Fruit fly (Drosophila melanogaster): ENCODE results near the gene fy.

The fy gene

DNA sequence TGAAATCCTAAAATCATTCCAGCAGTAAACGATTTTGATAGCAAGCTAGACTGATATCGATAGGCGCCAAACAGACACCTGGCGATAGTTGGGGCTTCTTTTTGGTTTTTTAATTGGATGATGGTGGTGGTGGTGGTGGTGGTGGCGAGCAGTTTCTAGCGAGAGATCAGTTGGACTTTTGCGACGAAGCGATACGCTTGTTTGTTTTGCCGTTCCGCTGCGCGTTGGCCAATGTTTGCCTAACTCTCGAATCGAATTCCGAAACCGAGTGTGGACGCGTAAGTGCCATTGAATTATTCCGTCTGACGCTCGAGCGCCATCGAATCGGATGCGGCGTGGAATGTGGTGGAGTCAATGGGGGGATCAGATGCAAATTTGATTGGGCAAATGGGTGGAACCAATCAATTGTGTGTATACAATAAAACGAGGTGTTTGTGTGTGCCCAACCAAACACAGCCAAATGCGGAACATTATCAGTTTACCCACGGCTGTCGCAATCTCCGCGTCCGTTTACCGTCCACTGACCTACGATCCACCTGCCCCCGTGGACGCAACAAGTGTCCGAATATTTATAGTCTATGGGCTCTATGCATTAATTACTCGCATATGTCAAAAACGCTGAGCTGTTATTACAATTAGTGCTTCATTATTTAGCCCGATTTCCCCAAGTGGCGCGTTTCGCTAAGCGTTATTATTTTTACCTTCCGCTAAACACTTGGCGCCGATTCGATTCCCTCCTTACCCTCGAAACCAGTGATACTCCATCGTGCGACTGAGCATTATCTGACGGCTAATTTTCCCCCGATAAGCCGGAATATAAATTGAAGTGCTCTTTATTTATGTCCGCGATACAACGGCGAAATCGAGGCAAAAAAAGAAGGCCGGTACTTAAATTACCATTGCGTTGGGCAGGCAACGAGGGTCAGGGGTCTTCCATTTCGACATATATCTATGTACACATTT, 32.4 kb downstream of the fy start, which contains the start of gene CG17292 (continued):
- TF ChIP-seq seq (GFP tag; IDR thresholded peaks at IDR 0.05) (peak; percentile 43; the same call in 1 of the 2 replicates), CG7372 (GFP tag; IDR thresholded peaks at IDR 0.05) (peak; percentile 43; the same call in 1 of the 2 replicates), B-H1 (GFP tag; IDR thresholded peaks at IDR 0.05) (no peak; the same call in 2 of the 3 replicates), hb (GFP tag; IDR thresholded peaks at IDR 0.05; ENCODE audit: partially characterized antibody) (peak; percentile 84), ranshi (GFP tag; IDR thresholded peaks at IDR 0.05) (peak; percentile 58; the same call in 1 of the 2 replicates), ERR (GFP tag; optimal IDR thresholded peaks at IDR 0.05) (peak; percentile 6), Fer3 (tag; optimal IDR thresholded peaks at IDR 0.05) (peak; percentile 30), ci (GFP tag; IDR thresholded peaks at IDR 0.05) (peak; percentile 84), ssp (GFP tag; IDR thresholded peaks at IDR 0.05) (peak; percentile 14; the same call in 1 of the 2 replicates), Rfx (GFP tag; IDR thresholded peaks at IDR 0.05) (peak; percentile 82), Adf1 (GFP tag; IDR thresholded peaks at IDR 0.05) (peak; percentile 66), Asciz (GFP tag; optimal IDR thresholded peaks at IDR 0.05) (peak; percentile 23), CG4707 (GFP tag; optimal IDR thresholded peaks at IDR 0.05) (no peak), gsb (GFP tag; IDR thresholded peaks at IDR 0.05) (0 out of 2 replicates have a peak, but pooled peaks have one; percentile 41), CG7963 (GFP tag; IDR thresholded peaks at IDR 0.05; ENCODE audit: partially characterized antibody) (peak; percentile 90), MESR4 (GFP tag; optimal IDR thresholded peaks at IDR 0.05) (peak; percentile 56), CG11695 (GFP tag; IDR thresholded peaks at IDR 0.05) (peak; percentile 48; the same call in 1 of the 3 replicates), ewg (GFP tag; optimal IDR thresholded peaks at IDR 0.05) (peak; percentile 9), CG30020 (tag; optimal IDR thresholded peaks at IDR 0.05) (no peak), Myb (GFP tag; optimal IDR thresholded peaks at IDR 0.05) (peak; percentile 46), fd3F (GFP tag; optimal IDR thresholded peaks at IDR 0.05) (peak; percentile 6), CG31441 (GFP tag; IDR thresholded peaks at IDR 0.05) (0 out of 2 replicates have a peak, but pooled peaks have one; percentile 11), esg (GFP tag; conservative IDR thresholded peaks at IDR 0.05) (no peak), CG6854 (GFP tag; optimal IDR thresholded peaks at IDR 0.05) (no peak), CG2120 (GFP tag; optimal IDR thresholded peaks at IDR 0.05) (peak; percentile 60), Lhr (GFP tag; optimal IDR thresholded peaks at IDR 0.05) (no peak), CG10979 (tag; optimal IDR thresholded peaks at IDR 0.05) (peak; percentile 8), CG7839 (tag; optimal IDR thresholded peaks at IDR 0.05) (no peak), CG34224 (GFP tag; IDR thresholded peaks at IDR 0.05; ENCODE audit: partially characterized antibody) (peak; percentile 88), CG9609 (GFP tag; optimal IDR thresholded peaks at IDR 0.05) (no peak), CG10147 (GFP tag; optimal IDR thresholded peaks at IDR 0.05) (peak; percentile 36), Neu2 (GFP tag; optimal IDR thresholded peaks at IDR 0.05; ENCODE audit: borderline replicate concordance) (no peak), nerfin-1 (tag; optimal IDR thresholded peaks at IDR 0.05) (no peak), CG14014 (GFP tag; IDR thresholded peaks at IDR 0.05) (peak; percentile 74; the same call in 1 of the 2 replicates), chm (GFP tag; IDR thresholded peaks at IDR 0.05) (peak; percentile 60; the same call in 1 of the 2 replicates), CG9215 (GFP tag; IDR thresholded peaks at IDR 0.05) (no peak), Lim3 (GFP tag; IDR thresholded peaks at IDR 0.05) (0 out of 2 replicates have a peak, but pooled peaks have one; percentile 14), hkb (optimal IDR thresholded peaks at IDR 0.05) (no peak), hkb (GFP tag; IDR thresholded peaks at IDR 0.05) (peak; percentile 85), CG7928 (GFP tag; optimal IDR thresholded peaks at IDR 0.05) (peak; percentile 28), trh (GFP tag; optimal IDR thresholded peaks at IDR 0.05) (no peak), CG17359 (tag; optimal IDR thresholded peaks at IDR 0.05) (peak; percentile 38), Pdp1 (GFP tag; optimal IDR thresholded peaks at IDR 0.05) (peak in 1 of 2 experiments; percentile 56), Awh (GFP tag; IDR thresholded peaks at IDR 0.05) (peak; percentile 77; the same call in 1 of the 2 replicates), Side (GFP tag; optimal IDR thresholded peaks at IDR 0.05) (peak; percentile 43), crp (GFP tag; optimal IDR thresholded peaks at IDR 0.05) (peak in 1 of 2 experiments; percentile 32), MBD-R2 (GFP tag; IDR thresholded peaks at IDR 0.05) (peak; percentile 67)
